Worm (Caenorhabditis elegans): ENCODE data around the gene T12A7.10.

T12A7.10 gene

ce11 chrIV:11754328-11754727 is 575 bp downstream of the T12A7.10 start, which contains the start of gene scl-18:
Gene scl-18, minus strand, starts transcription at chrIV:11754428.
- TF ChIP-seq lsy-2 (tag; optimal IDR thresholded peaks at IDR 0.05) = no peak
- no peak for TF ChIP-seq C16A3.4 (tag; optimal IDR thresholded peaks at IDR 0.05)
- no peak for TF ChIP-seq aha-1 (tag; optimal IDR thresholded peaks at IDR 0.05)
- no peak for TF ChIP-seq unc-62 (GFP tag; optimal IDR thresholded peaks at IDR 0.05)
- no peak for TF ChIP-seq snu-23 (GFP tag; optimal IDR thresholded peaks at IDR 0.05)
- TF ChIP-seq nhr-71 (tag; optimal IDR thresholded peaks at IDR 0.05) = no peak
- TF ChIP-seq unc-30 (tag; optimal IDR thresholded peaks at IDR 0.05) = no peak
- TF ChIP-seq fos-1 (tag; optimal IDR thresholded peaks at IDR 0.05) = no peak
- no peak for TF ChIP-seq lin-14 (GFP tag; optimal IDR thresholded peaks at IDR 0.05)
- TF ChIP-seq ets-5 (GFP tag; IDR thresholded peaks at IDR 0.05) = no peak
- no peak for TF ChIP-seq nhr-77 (tag; optimal IDR thresholded peaks at IDR 0.05)
- TF ChIP-seq lir-3 (tag; optimal IDR thresholded peaks at IDR 0.05; ENCODE audit: poor library complexity) = no peak
- TF ChIP-seq nhr-84 (tag; optimal IDR thresholded peaks at IDR 0.05) = no peak

DNA sequence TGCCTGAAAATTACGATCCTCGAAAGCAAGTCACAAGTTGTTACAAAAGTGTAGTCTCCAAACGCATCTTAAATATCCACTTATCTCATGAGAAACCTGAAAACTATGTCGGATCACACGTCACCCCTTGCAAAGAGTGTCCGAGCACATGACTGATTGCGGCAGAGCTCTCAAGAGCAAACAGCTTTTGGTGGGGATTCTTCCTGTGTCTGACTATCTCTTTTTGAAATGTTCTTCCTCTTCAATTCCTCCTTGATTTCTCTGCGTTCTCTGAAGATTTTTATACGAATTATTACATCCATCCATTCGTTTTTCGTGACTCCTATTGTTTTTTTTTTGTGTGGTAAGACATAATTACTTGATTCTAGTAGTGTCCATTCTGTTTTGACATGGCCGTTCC is 6.1 kb downstream of the T12A7.10 start, which contains the start of gene T12A7.6:
Gene T12A7.6, plus strand, starts transcription at position 369 of the 400 bp plus-strand sequence.
- TF ChIP-seq C16A3.4 (tag; optimal IDR thresholded peaks at IDR 0.05) (no peak), rnt-1 (tag; optimal IDR thresholded peaks at IDR 0.05) (peak; percentile 58), unc-130 (tag; optimal IDR thresholded peaks at IDR 0.05) (peak; percentile 26), skn-1 (tag; optimal IDR thresholded peaks at IDR 0.05) (no peak), unc-98 (GFP tag; IDR thresholded peaks at IDR 0.05) (0 out of 2 replicates have a peak, but pooled peaks have one; percentile 12), lin-39 (tag; optimal IDR thresholded peaks at IDR 0.05) (no peak), snpc-4 (tag; optimal IDR thresholded peaks at IDR 0.05) (no peak), lin-14 (GFP tag; optimal IDR thresholded peaks at IDR 0.05) (peak; percentile 72), fos-1 (tag; optimal IDR thresholded peaks at IDR 0.05) (no peak), isw-1 (GFP tag; IDR thresholded peaks at IDR 0.05) (no peak), mdl-1 (tag; optimal IDR thresholded peaks at IDR 0.05) (peak in 1 of 2 experiments; percentile 27), irx-1 (tag; optimal IDR thresholded peaks at IDR 0.05) (no peak), lin-15B (tag; optimal IDR thresholded peaks at IDR 0.05) (no peak), hlh-4 (tag; optimal IDR thresholded peaks at IDR 0.05) (no peak), lsy-2 (tag; optimal IDR thresholded peaks at IDR 0.05) (peak in 1 of 2 experiments; percentile 56), nhr-71 (tag; optimal IDR thresholded peaks at IDR 0.05) (peak; percentile 55), nhr-11 (tag; optimal IDR thresholded peaks at IDR 0.05) (peak; percentile 22), egl-13 (tag; optimal IDR thresholded peaks at IDR 0.05) (no peak), efl-1 (optimal IDR thresholded peaks at IDR 0.05) (peak; percentile 0 to 10), efl-1 (GFP tag; optimal IDR thresholded peaks at IDR 0.05 in 1 of 2) (no peak), nhr-20 (tag; optimal IDR thresholded peaks at IDR 0.05) (peak; percentile 49), efl-3 (GFP tag; optimal IDR thresholded peaks at IDR 0.05) (no peak)

- no peak for TF ChIP-seq dpl-1 (GFP tag; optimal IDR thresholded peaks at IDR 0.05)
- no peak for TF ChIP-seq unc-62 (GFP tag; optimal IDR thresholded peaks at IDR 0.05)
- no peak for TF ChIP-seq nhr-19 (GFP tag; conservative IDR thresholded peaks at IDR 0.05)
- TF ChIP-seq sup-37 (GFP tag; optimal IDR thresholded peaks at IDR 0.05) = no peak
- TF ChIP-seq grh-1 (GFP tag; IDR thresholded peaks at IDR 0.05) = no peak
- TF ChIP-seq nhr-28 (tag; optimal IDR thresholded peaks at IDR 0.05) = no peak
- TF ChIP-seq sox-4 (tag; optimal IDR thresholded peaks at IDR 0.05) = no peak
- TF ChIP-seq snu-23 (GFP tag; optimal IDR thresholded peaks at IDR 0.05) = no peak
- no peak for TF ChIP-seq alr-1 (tag; optimal IDR thresholded peaks at IDR 0.05; ENCODE audit: borderline replicate concordance)
- TF ChIP-seq Y116A8C.19 (tag; optimal IDR thresholded peaks at IDR 0.05; ENCODE audit: borderline replicate concordance) = no peak
- no peak for TF ChIP-seq ets-5 (GFP tag; IDR thresholded peaks at IDR 0.05)
- TF ChIP-seq zag-1 (tag; optimal IDR thresholded peaks at IDR 0.05) = no peak
- no peak for TF ChIP-seq ceh-63 (GFP tag; optimal IDR thresholded peaks at IDR 0.05)
Measured at ce11 chrIV:11745340-11745739, 9.6 kb downstream of the T12A7.10 start, which contains the start of gene gem-4. Gene gem-4, plus strand, starts transcription at chrIV:11745640.

All from whole organism, L1 larva.